Worm (Caenorhabditis elegans): ENCODE results near the gene dhs-16.

ce11 chrV:5939503-5940072 lies 44.0 kb upstream of the dhs-16 start, which contains the start of gene syf-3:
- TF ChIP-seq med-1 (GFP tag; optimal IDR thresholded peaks at IDR 0.05; ENCODE audit: insufficient read depth) (no peak), flt-1 (GFP tag; IDR thresholded peaks at IDR 0.05) (no peak), ref-1 (GFP tag; conservative IDR thresholded peaks at IDR 0.05) (no peak), T22C8.4 (GFP tag; IDR thresholded peaks at IDR 0.05) (no peak)
